Worm (Caenorhabditis elegans) whole organism, L2 larva: Measurements from ENCODE around the gene snpc-1.2.

ENCODE experiments used
- C34F6.9 ChIP-seq: fragments of 150-350 bp; optimal IDR thresholded peaks from 2 replicates; lab custom pipeline; 2014; ENCODE audit warnings: missing biosample characterization, missing genetic modification characterization
- F13H6.1 ChIP-seq: sonication (generic microtip); optimal IDR thresholded peaks from 2 replicates; lab custom pipeline; 2016; ENCODE audit warnings: missing genetic modification characterization, missing compliant biosample characterization
- ZK546.5 ChIP-seq: sonication (generic microtip); optimal IDR thresholded peaks from 2 replicates; lab custom pipeline; 2017; ENCODE audit warnings: missing biosample characterization, missing genetic modification characterization
- alr-1 ChIP-seq: fragments of 150-350 bp; optimal IDR thresholded peaks from 2 replicates; lab custom pipeline; 2014; ENCODE audit warnings: missing biosample characterization, missing genetic modification characterization
- aly-2 ChIP-seq: fragments of 150-350 bp; optimal IDR thresholded peaks from 2 replicates; lab custom pipeline; 2014; ENCODE audit warnings: missing biosample characterization, missing genetic modification characterization
- blmp-1 ChIP-seq: sonication (generic microtip); optimal IDR thresholded peaks from 2 replicates; lab custom pipeline; 2017; ENCODE audit warnings: missing genetic modification characterization, mild to moderate bottlenecking, missing compliant biosample characterization, antibody characterized with exemption, moderate library complexity; ENCODE audit not compliant: insufficient read depth
- ceh-16 ChIP-seq: fragments of 150-350 bp; optimal IDR thresholded peaks from 2 replicates; lab custom pipeline; 2014; ENCODE audit warnings: missing biosample characterization, missing genetic modification characterization
- ceh-82 ChIP-seq: fragments of 150-350 bp; optimal IDR thresholded peaks from 2 replicates; lab custom pipeline; 2014; ENCODE audit warnings: missing biosample characterization, missing genetic modification characterization
- crh-2 ChIP-seq: sonication (generic microtip); optimal IDR thresholded peaks from 2 replicates; lab custom pipeline; 2017; ENCODE audit warnings: missing biosample characterization, missing genetic modification characterization
- egl-27 ChIP-seq: sonication (generic microtip); optimal IDR thresholded peaks from 3 replicates; lab custom pipeline; 2017; ENCODE audit warnings: missing biosample characterization, missing genetic modification reagents, missing genetic modification characterization
- elt-1 ChIP-seq: fragments of 150-350 bp; optimal IDR thresholded peaks from 2 replicates; lab custom pipeline; 2014; ENCODE audit warnings: missing biosample characterization, missing genetic modification characterization
- fos-1 ChIP-seq: fragments of 150-350 bp; optimal IDR thresholded peaks from 2 replicates; lab custom pipeline; 2014; ENCODE audit warnings: missing biosample characterization, missing genetic modification characterization
- gmeb-1 ChIP-seq: fragments of 150-350 bp; optimal IDR thresholded peaks from 2 replicates; lab custom pipeline; 2014; ENCODE audit warnings: missing biosample characterization, missing genetic modification characterization
- lin-11 ChIP-seq: fragments of 150-350 bp; sonication (generic microtip); optimal IDR thresholded peaks from 2 replicates; lab custom pipeline; 2014; ENCODE audit warnings: missing biosample characterization, missing genetic modification characterization, inconsistent platforms, mixed read lengths
- lin-39 ChIP-seq: fragments of 150-350 bp; optimal IDR thresholded peaks from 2 replicates; lab custom pipeline; 2014; ENCODE audit warnings: missing biosample characterization, missing genetic modification reagents, missing genetic modification characterization
- lsy-2 ChIP-seq, 2 experiments: fragments of 150-350 bp in 1 of 2; sonication (generic microtip) in 1 of 2; optimal IDR thresholded peaks; 2 replicates each; lab custom pipeline; 2014 to 2017; ENCODE audit warnings: missing biosample characterization in 2 of 2, missing genetic modification characterization in 2 of 2
- mab-5 ChIP-seq: fragments of 150-350 bp; optimal IDR thresholded peaks from 2 replicates; lab custom pipeline; 2014; ENCODE audit warnings: missing biosample characterization, missing genetic modification characterization
- nhr-10 ChIP-seq: sonication (generic microtip); optimal IDR thresholded peaks from 2 replicates; lab custom pipeline; 2017; ENCODE audit warnings: missing biosample characterization, missing genetic modification characterization
- nhr-11 ChIP-seq: fragments of 150-350 bp; optimal IDR thresholded peaks from 2 replicates; lab custom pipeline; 2014; ENCODE audit warnings: missing biosample characterization, missing genetic modification characterization
- nhr-129 ChIP-seq: fragments of 150-350 bp; optimal IDR thresholded peaks from 2 replicates; lab custom pipeline; 2014; ENCODE audit warnings: missing biosample characterization, missing genetic modification characterization
- nhr-23 ChIP-seq: fragments of 150-350 bp; optimal IDR thresholded peaks from 2 replicates; lab custom pipeline; 2014; ENCODE audit warnings: missing biosample characterization, missing genetic modification reagents, missing genetic modification characterization
- nhr-237 ChIP-seq: fragments of 150-350 bp; optimal IDR thresholded peaks from 2 replicates; lab custom pipeline; 2014; ENCODE audit warnings: missing biosample characterization, missing genetic modification characterization
- nhr-25 ChIP-seq: fragments of 150-350 bp; sonication (generic microtip); optimal IDR thresholded peaks from 3 replicates; lab custom pipeline; 2014; ENCODE audit warnings: missing biosample characterization, missing genetic modification characterization
- nhr-77 ChIP-seq: fragments of 150-350 bp; optimal IDR thresholded peaks from 2 replicates; lab custom pipeline; 2014; ENCODE audit warnings: missing biosample characterization, missing genetic modification characterization
- peb-1 ChIP-seq: fragments of 150-350 bp; optimal IDR thresholded peaks from 2 replicates; lab custom pipeline; 2014; ENCODE audit warnings: missing biosample characterization, missing genetic modification characterization
- sem-4 ChIP-seq: fragments of 150-350 bp; optimal IDR thresholded peaks from 2 replicates; lab custom pipeline; 2014; ENCODE audit warnings: missing biosample characterization, missing genetic modification reagents, missing genetic modification characterization
- skn-1 ChIP-seq: sonication (generic microtip); optimal IDR thresholded peaks from 2 replicates; lab custom pipeline; 2017; ENCODE audit warnings: missing biosample characterization, missing genetic modification characterization
- sma-3 ChIP-seq: sonication (generic microtip); optimal IDR thresholded peaks from 2 replicates; lab custom pipeline; 2016; ENCODE audit warnings: missing genetic modification reagents, missing genetic modification characterization, missing compliant biosample characterization
- sma-9 ChIP-seq, 2 experiments: fragments of 150-350 bp in 1 of 2; sonication (generic microtip) in 1 of 2; optimal IDR thresholded peaks; 2 replicates each; lab custom pipeline; 2014 to 2016; ENCODE audit warnings: missing genetic modification characterization in 2 of 2, mild to moderate bottlenecking in 1 of 2, missing biosample characterization in 1 of 2, missing compliant biosample characterization in 1 of 2, missing genetic modification reagents in 1 of 2, moderate library complexity in 1 of 2
- unc-39 ChIP-seq: fragments of 150-350 bp; optimal IDR thresholded peaks from 2 replicates; lab custom pipeline; 2014; ENCODE audit warnings: missing biosample characterization, missing genetic modification characterization
- unc-55 ChIP-seq: fragments of 150-350 bp; sonication (generic microtip); optimal IDR thresholded peaks from 3 replicates; lab custom pipeline; 2014; ENCODE audit warnings: missing biosample characterization, missing genetic modification reagents, missing genetic modification characterization
- unc-62 ChIP-seq: fragments of 150-350 bp; optimal IDR thresholded peaks from 2 replicates; lab custom pipeline; 2014; ENCODE audit warnings: missing biosample characterization, missing genetic modification reagents, missing genetic modification characterization
- zag-1 ChIP-seq: fragments of 150-350 bp; optimal IDR thresholded peaks from 2 replicates; lab custom pipeline; 2014; ENCODE audit warnings: missing biosample characterization, missing genetic modification characterization
- ztf-1 ChIP-seq: fragments of 200-800 bp; sonication (Bioruptor generic); conservative IDR thresholded peaks from 2 replicates; pipeline ENCODE4 v1.3.6; 2022; ENCODE audit warnings: missing genetic modification characterization, missing compliant biosample characterization
- ztf-4 ChIP-seq: fragments of 150-350 bp; optimal IDR thresholded peaks from 2 replicates; lab custom pipeline; 2014; ENCODE audit warnings: missing biosample characterization, missing genetic modification characterization

snpc-1.2 gene

DNA sequence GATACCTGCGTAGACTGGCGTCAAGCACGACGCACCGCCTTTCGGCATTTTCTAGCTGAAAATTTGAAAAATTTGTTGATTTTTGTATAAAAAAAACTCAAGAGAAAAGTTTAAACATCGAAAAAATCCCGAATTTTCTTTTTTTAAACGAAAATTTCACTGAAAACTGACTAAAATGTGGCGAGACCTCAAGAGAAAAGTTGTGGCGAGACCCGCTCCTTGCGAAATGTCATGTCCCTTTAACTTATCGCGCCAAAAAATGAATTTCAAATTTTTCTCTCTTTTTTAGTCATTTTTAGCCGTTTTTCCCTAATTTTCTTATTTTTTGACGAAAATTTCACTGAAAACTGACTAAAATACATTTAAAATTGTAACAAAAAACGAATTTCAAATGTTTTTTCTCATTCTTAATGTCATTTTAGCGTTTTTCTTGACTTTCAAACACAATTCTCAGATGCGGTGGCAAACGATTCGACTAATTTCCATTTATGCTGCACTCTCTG, at the start of gene snpc-1.2, which contains the start of gene Y39E4B.5:
snpc-1.2 (minus strand) TSS at position 78 of the 503 bp plus-strand sequence.
Y39E4B.5 (plus strand) TSS at position 453 of the 503 bp plus-strand sequence.
- TF ChIP-seq crh-2 (no peak), lsy-2 (tag; optimal IDR thresholded peaks at IDR 0.05; lab: Kevin White, UChicago) (no peak), ceh-82 (tag; lab: Kevin White, UChicago) (no peak), C34F6.9 (tag; lab: Kevin White, UChicago) (no peak), skn-1 (tag; lab: Kevin White, UChicago) (no peak), ztf-4 (no peak), sem-4 (no peak), F13H6.1 (tag; lab: Kevin White, UChicago) (no peak), nhr-11 (no peak), nhr-77 (tag; lab: Kevin White, UChicago) (no peak), nhr-10 (tag; lab: Kevin White, UChicago) (no peak), ztf-1 (no peak), unc-39 (tag; lab: Kevin White, UChicago) (no peak), gmeb-1 (tag; lab: Kevin White, UChicago) (no peak), fos-1 (tag; lab: Kevin White, UChicago) (no peak), sma-9 (GFP tag; optimal IDR thresholded peaks at IDR 0.05; lab: Kevin White, UChicago) (no peak), sma-9 (tag; optimal IDR thresholded peaks at IDR 0.05; lab: Kevin White, UChicago) (no peak), nhr-25 (tag; lab: Kevin White, UChicago) (no peak)
- TF ChIP-seq, all 48 proteins: peak for 0

DNA sequence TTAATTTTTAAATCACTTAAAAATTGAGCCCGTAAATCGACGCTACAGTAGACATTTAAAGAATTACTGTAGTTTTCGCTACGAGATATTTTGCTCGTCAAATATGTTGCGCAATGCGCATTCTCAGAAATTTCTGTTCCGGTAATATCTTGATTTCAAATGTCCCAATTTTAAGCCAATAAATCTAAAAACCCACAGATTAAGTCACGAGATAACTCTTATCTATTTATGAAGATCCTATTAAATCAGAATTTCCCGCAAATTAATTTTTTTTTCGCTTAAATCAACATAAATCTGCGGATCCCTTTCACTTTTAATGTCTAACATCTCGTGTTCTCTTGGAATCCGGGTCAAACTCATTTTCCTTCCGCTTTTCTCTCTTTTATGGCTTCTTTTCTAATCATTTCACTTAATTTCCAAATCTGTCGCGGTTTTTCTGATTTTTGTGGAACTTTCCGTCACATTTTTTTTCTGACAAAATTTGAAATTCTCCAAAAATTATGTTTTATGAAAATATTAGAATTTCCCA, 47.2 kb upstream of the snpc-1.2 start:
- TF ChIP-seq nhr-10 (tag; lab: Kevin White, UChicago) (no peak), mab-5 (tag; lab: Kevin White, UChicago) (no peak), lin-11 (no peak), egl-27 (tag; lab: Kevin White, UChicago) (no peak), skn-1 (tag; lab: Kevin White, UChicago) (no peak), aly-2 (tag; lab: Kevin White, UChicago) (no peak), sem-4 (peak; percentile 72), F13H6.1 (tag; lab: Kevin White, UChicago) (no peak), fos-1 (tag; lab: Kevin White, UChicago) (no peak), nhr-129 (tag; lab: Kevin White, UChicago) (no peak), zag-1 (tag; lab: Kevin White, UChicago) (no peak), sma-3 (no peak), lin-39 (tag; lab: Kevin White, UChicago) (no peak), unc-39 (tag; lab: Kevin White, UChicago) (no peak), elt-1 (no peak), nhr-25 (tag; lab: Kevin White, UChicago) (no peak), blmp-1 (tag; lab: Kevin White, UChicago) (peak; percentile 3)

DNA sequence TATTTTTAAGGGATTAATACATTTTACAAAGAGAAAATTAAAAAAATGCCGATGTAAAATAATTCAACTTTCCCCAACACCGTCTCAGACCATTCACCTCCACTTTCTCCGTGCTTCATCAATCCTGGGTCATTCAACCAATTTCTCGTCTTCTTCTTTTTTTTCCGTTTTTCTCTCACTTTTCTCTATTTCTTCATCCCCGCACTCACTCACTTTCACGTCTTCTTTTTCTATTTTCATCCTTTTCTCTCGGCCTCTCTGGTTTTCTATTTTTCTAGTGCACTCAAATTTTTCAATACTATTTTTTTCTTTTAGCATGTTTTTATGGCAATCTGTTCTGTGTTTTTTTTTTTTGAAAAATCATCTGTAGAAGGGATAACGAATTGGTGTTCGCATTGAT, 46.3 kb upstream of the snpc-1.2 start:
- TF ChIP-seq unc-62 (GFP tag; lab: Kevin White, UChicago) (no peak), mab-5 (tag; lab: Kevin White, UChicago) (no peak), nhr-11 (no peak), sem-4 (peak; percentile 29), fos-1 (tag; lab: Kevin White, UChicago) (no peak), C34F6.9 (tag; lab: Kevin White, UChicago) (peak; percentile 41), alr-1 (tag; lab: Kevin White, UChicago) (no peak), blmp-1 (tag; lab: Kevin White, UChicago) (peak; percentile 58), crh-2 (no peak), nhr-23 (no peak), peb-1 (tag; lab: Kevin White, UChicago) (no peak), nhr-237 (tag; lab: Kevin White, UChicago) (no peak), lin-39 (tag; lab: Kevin White, UChicago) (no peak), unc-55 (GFP tag; lab: Kevin White, UChicago) (peak; percentile 66), ZK546.5 (tag; lab: Kevin White, UChicago) (no peak), sma-9 (GFP tag; optimal IDR thresholded peaks at IDR 0.05; lab: Kevin White, UChicago) (no peak), sma-9 (tag; optimal IDR thresholded peaks at IDR 0.05; lab: Kevin White, UChicago) (no peak), lsy-2 (tag; optimal IDR thresholded peaks at IDR 0.05; lab: Kevin White, UChicago) (no peak), sma-3 (no peak), nhr-129 (tag; lab: Kevin White, UChicago) (no peak), skn-1 (tag; lab: Kevin White, UChicago) (no peak), ceh-16 (no peak)
